Fruit fly (Drosophila melanogaster): ENCODE data around the gene stai.

stai gene

dm6 chr2L:6070656-6071231 is 29.4 kb upstream of the stai start, which contains the start of the genes CG9154 and Kr-h2 (continued):
- TF ChIP-seq CG10431 (GFP tag; optimal IDR thresholded peaks at IDR 0.05): no peak
- no peak for TF ChIP-seq NC2α (GFP tag; optimal IDR thresholded peaks at IDR 0.05)
- no peak for TF ChIP-seq sob (GFP tag; IDR thresholded peaks at IDR 0.05)
- TF ChIP-seq amos (GFP tag; IDR thresholded peaks at IDR 0.05; ENCODE audit: partially characterized antibody): peak; percentile 75
- TF ChIP-seq Opbp (GFP tag; IDR thresholded peaks at IDR 0.05; ENCODE audit: partially characterized antibody): peak; percentile 77
- no peak for TF ChIP-seq CG6813 (GFP tag; optimal IDR thresholded peaks at IDR 0.05)
- TF ChIP-seq grau (tag; optimal IDR thresholded peaks at IDR 0.05): peak; percentile 55
- peak; percentile 44; the same call in 1 of the 2 replicates for TF ChIP-seq tna (GFP tag; IDR thresholded peaks at IDR 0.05; ENCODE audit: partially characterized antibody)
- peak; percentile 68 for TF ChIP-seq nerfin-2 (GFP tag; IDR thresholded peaks at IDR 0.05; ENCODE audit: partially characterized antibody)
- TF ChIP-seq CG17385 (GFP tag; optimal IDR thresholded peaks at IDR 0.05): no peak
- peak; percentile 31 for TF ChIP-seq cwo (GFP tag; optimal IDR thresholded peaks at IDR 0.05)
- no peak for TF ChIP-seq fd64A (GFP tag; optimal IDR thresholded peaks at IDR 0.05)
- peak; percentile 28; the same call in 1 of the 2 replicates for TF ChIP-seq CG3847 (GFP tag; IDR thresholded peaks at IDR 0.05)
- TF ChIP-seq HmgZ (tag; optimal IDR thresholded peaks at IDR 0.05): peak; percentile 12
- peak; percentile 96 for TF ChIP-seq Dref (GFP tag; IDR thresholded peaks at IDR 0.05)
- TF ChIP-seq dpn (GFP tag; optimal IDR thresholded peaks at IDR 0.05): peak in 1 of 2 experiments; percentile 18
- no peak for TF ChIP-seq CG5245 (GFP tag; optimal IDR thresholded peaks at IDR 0.05)
- no peak for TF ChIP-seq emc (GFP tag; optimal IDR thresholded peaks at IDR 0.05)
- peak; percentile 31 for TF ChIP-seq sqz (GFP tag; optimal IDR thresholded peaks at IDR 0.05)
- no peak for TF ChIP-seq Adf1 (GFP tag; IDR thresholded peaks at IDR 0.05)
- no peak for TF ChIP-seq bab2 (GFP tag; optimal IDR thresholded peaks at IDR 0.05)
- no peak for TF ChIP-seq CG7745 (tag; optimal IDR thresholded peaks at IDR 0.05)
- TF ChIP-seq CG9437 (GFP tag; optimal IDR thresholded peaks at IDR 0.05): peak; percentile 91
- TF ChIP-seq bsh (GFP tag; optimal IDR thresholded peaks at IDR 0.05): peak in 1 of 2 experiments; percentile 17
- TF ChIP-seq CG1832 (GFP tag; optimal IDR thresholded peaks at IDR 0.05): no peak
- no peak for TF ChIP-seq CG8290 (GFP tag; optimal IDR thresholded peaks at IDR 0.05)
- peak in 1 of 2 experiments; percentile 48 for TF ChIP-seq CG8290 (tag; optimal IDR thresholded peaks at IDR 0.05)
- no peak for TF ChIP-seq Six4 (GFP tag; optimal IDR thresholded peaks at IDR 0.05)
- TF ChIP-seq CG10565 (GFP tag; optimal IDR thresholded peaks at IDR 0.05): no peak
- no peak for TF ChIP-seq Stat92E (GFP tag; optimal IDR thresholded peaks at IDR 0.05)
- no peak for TF ChIP-seq Hr78 (GFP tag; optimal IDR thresholded peaks at IDR 0.05)
- no peak for TF ChIP-seq sr (GFP tag; IDR thresholded peaks at IDR 0.05)
- peak; percentile 87 for TF ChIP-seq pzg (GFP tag; optimal IDR thresholded peaks at IDR 0.05)
- peak; percentile 32 for TF ChIP-seq Meics (GFP tag; optimal IDR thresholded peaks at IDR 0.05)
- no peak for TF ChIP-seq CG13123 (GFP tag; optimal IDR thresholded peaks at IDR 0.05)
- no peak for TF ChIP-seq sens-2 (GFP tag; IDR thresholded peaks at IDR 0.05)
- TF ChIP-seq gcm (GFP tag; optimal IDR thresholded peaks at IDR 0.05): no peak
- TF ChIP-seq stwl (tag; optimal IDR thresholded peaks at IDR 0.05): peak; percentile 65
- TF ChIP-seq Oli (tag; optimal IDR thresholded peaks at IDR 0.05): no peak
- peak; percentile 79 for TF ChIP-seq CG4617 (GFP tag; optimal IDR thresholded peaks at IDR 0.05; ENCODE audit: borderline replicate concordance)
- TF ChIP-seq CG7987 (GFP tag; optimal IDR thresholded peaks at IDR 0.05): no peak
- TF ChIP-seq wdn (GFP tag; IDR thresholded peaks at IDR 0.05): no peak
- TF ChIP-seq ind (GFP tag; optimal IDR thresholded peaks at IDR 0.05): no peak
- TF ChIP-seq scrt (GFP tag; optimal IDR thresholded peaks at IDR 0.05): no peak
- no peak for TF ChIP-seq Nf-YA (GFP tag; IDR thresholded peaks at IDR 0.05)
- TF ChIP-seq nmo (GFP tag; optimal IDR thresholded peaks at IDR 0.05): peak; percentile 61
- TF ChIP-seq Mrtf (GFP tag; IDR thresholded peaks at IDR 0.05): no peak
- TF ChIP-seq Spps (tag; optimal IDR thresholded peaks at IDR 0.05): no peak
- peak; percentile 56 for TF ChIP-seq CG1603 (tag; optimal IDR thresholded peaks at IDR 0.05)

Measured in whole organism, embryonic.